Worm (Caenorhabditis elegans) whole organism, L4/young adult: ENCODE data around the gene cyp-33C6.

Experiments
- W03F9.2 ChIP-seq: fragments of 150-350 bp; optimal IDR thresholded peaks from 2 replicates; lab custom pipeline; 2014; ENCODE audit warnings: missing biosample characterization, missing genetic modification characterization
- dao-5 ChIP-seq: sonication (generic microtip); optimal IDR thresholded peaks from 2 replicates; lab custom pipeline; 2016; ENCODE audit warnings: missing genotype, missing genetic modification characterization, moderate library complexity, missing compliant biosample characterization
- him-1 ChIP-seq: sonication (generic microtip); optimal IDR thresholded peaks from 2 replicates; lab custom pipeline; 2016; ENCODE audit warnings: missing genotype, missing genetic modification reagents, missing genetic modification characterization, missing compliant biosample characterization

DNA sequence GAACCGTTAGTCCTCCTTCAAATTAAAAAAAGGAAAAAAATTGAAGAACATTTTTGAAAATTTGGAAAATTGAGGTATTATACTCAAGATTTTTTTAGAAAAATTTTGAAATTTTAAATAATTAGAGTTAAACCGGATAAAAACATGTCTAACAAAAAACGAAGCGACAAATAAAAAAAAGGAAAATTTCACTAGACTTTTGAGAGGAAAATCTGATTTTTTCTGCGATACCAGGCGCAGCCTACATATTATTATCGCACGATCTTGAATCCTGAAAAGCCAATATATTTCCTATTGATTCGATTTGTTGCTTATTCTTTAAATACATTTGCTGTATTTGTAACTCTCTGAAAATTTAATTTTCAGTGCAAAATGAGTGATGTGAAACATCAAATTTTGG is 33.9 kb downstream of the cyp-33C6 start, which contains the start of gene nstp-8:
- TF ChIP-seq him-1, result no peak
- TF ChIP-seq dao-5, result no peak
- no peak for TF ChIP-seq W03F9.2 (tag; lab: Kevin White, UChicago)
